Worm (Caenorhabditis elegans) whole organism, young adult: Measurements from ENCODE around the gene gei-8.
A peak's percentile ranks its signal among the peaks of the same experiment; 100 is the strongest.

Source experiments
- B0261.1 ChIP-seq: sonication (generic microtip); optimal IDR thresholded peaks from 2 replicates; lab custom pipeline; 2016; ENCODE audit warnings: mild to moderate bottlenecking, missing genetic modification characterization, moderate library complexity, missing compliant biosample characterization
- F22D6.2 ChIP-seq: sonication (generic microtip); optimal IDR thresholded peaks from 2 replicates; lab custom pipeline; 2016; ENCODE audit warnings: mild to moderate bottlenecking, missing genetic modification characterization, missing compliant biosample characterization
- F23B12.7 ChIP-seq: sonication (generic microtip); optimal IDR thresholded peaks from 2 replicates; lab custom pipeline; 2017; ENCODE audit warnings: missing genetic modification characterization, mild to moderate bottlenecking, missing compliant biosample characterization, antibody characterized with exemption, moderate library complexity; ENCODE audit not compliant: insufficient read depth
- F37B4.10 ChIP-seq: fragments of 200-800 bp; sonication (Bioruptor generic); IDR thresholded peaks from 2 replicates; pipeline ENCODE4 v1.3.6; 2022; ENCODE audit warnings: missing genetic modification characterization, missing compliant biosample characterization
- F52B5.7 ChIP-seq: sonication (generic microtip); optimal IDR thresholded peaks from 2 replicates; lab custom pipeline; 2016; ENCODE audit warnings: mild to moderate bottlenecking, missing genetic modification characterization, missing compliant biosample characterization
- F55B11.4 ChIP-seq: sonication (generic microtip); optimal IDR thresholded peaks from 2 replicates; lab custom pipeline; 2016; ENCODE audit warnings: missing compliant biosample characterization, missing genetic modification characterization, borderline replicate concordance; ENCODE audit not compliant: insufficient read depth
- K11D2.4 ChIP-seq: fragments of 200-800 bp; sonication (Bioruptor generic); IDR thresholded peaks from 2 replicates; pipeline ENCODE4 v1.3.6; 2022; ENCODE audit warnings: missing genetic modification reagents, missing genetic modification characterization, missing compliant biosample characterization
- K12H6.12 ChIP-seq: fragments of 200-800 bp; sonication (Bioruptor generic); optimal IDR thresholded peaks from 2 replicates; lab custom pipeline; 2018; ENCODE audit warnings: mild to moderate bottlenecking, missing genetic modification characterization, missing compliant biosample characterization
- Y53F4B.3 ChIP-seq: fragments of 200-800 bp; sonication (Bioruptor generic); IDR thresholded peaks from 2 replicates; pipeline ENCODE4 v1.3.6; 2022; ENCODE audit warnings: missing genetic modification reagents, missing genetic modification characterization, missing compliant biosample characterization
- Y67H2A.10 ChIP-seq: fragments of 200-800 bp; sonication (Bioruptor generic); conservative IDR thresholded peaks from 2 replicates; pipeline ENCODE4 v1.3.6; 2022; ENCODE audit warnings: missing genetic modification reagents, missing genetic modification characterization, missing compliant biosample characterization
- ama-1 ChIP-seq, 3 experiments: fragments of 150-350 bp in 1 of 3; sonication (generic microtip) in 2 of 3; optimal IDR thresholded peaks; 2 replicates each; lab custom pipeline; 2014 to 2018; ENCODE audit warnings: missing biosample characterization in 2 of 3, missing genetic modification characterization in 2 of 3, missing genetic modification reagents in 2 of 3
- atf-7 ChIP-seq: sonication (generic microtip); optimal IDR thresholded peaks from 2 replicates; lab custom pipeline; 2017; ENCODE audit warnings: mild to moderate bottlenecking, missing genetic modification characterization, missing compliant biosample characterization
- athp-1 ChIP-seq: sonication (generic microtip); optimal IDR thresholded peaks from 2 replicates; lab custom pipeline; 2017; ENCODE audit warnings: mild to moderate bottlenecking, missing genetic modification characterization, missing compliant biosample characterization
- attf-5 ChIP-seq: fragments of 200-800 bp; sonication (Bioruptor generic); optimal IDR thresholded peaks from 2 replicates; lab custom pipeline; 2018; ENCODE audit warnings: mild to moderate bottlenecking, missing genetic modification characterization, missing compliant biosample characterization
- bed-2 ChIP-seq: fragments of 200-800 bp; sonication (Bioruptor generic); IDR thresholded peaks from 2 replicates; pipeline ENCODE4 v1.3.6; 2022; ENCODE audit warnings: missing genetic modification reagents, missing genetic modification characterization, missing compliant biosample characterization
- cebp-1 ChIP-seq, 2 experiments: fragments of 200-800 bp in 1 of 2; sonication (Bioruptor generic) in 1 of 2; sonication (generic microtip) in 1 of 2; IDR thresholded peaks in 1 of 2; optimal IDR thresholded peaks in 1 of 2; 2 replicates each; pipeline versions ENCODE4 v1.3.6 to Lab custom; 2017 to 2022; ENCODE audit warnings: missing compliant biosample characterization in 2 of 2, missing genetic modification characterization in 2 of 2, mild to moderate bottlenecking in 1 of 2, missing genetic modification reagents in 1 of 2, moderate library complexity in 1 of 2
- cebp-2 ChIP-seq: fragments of 200-800 bp; sonication (Bioruptor generic); IDR thresholded peaks from 2 replicates; pipeline ENCODE4 v1.3.6; 2022; ENCODE audit warnings: missing genetic modification characterization, missing compliant biosample characterization
- ceh-100 ChIP-seq: fragments of 200-800 bp; sonication (Bioruptor generic); IDR thresholded peaks from 2 replicates; pipeline ENCODE4 v1.3.6; 2022; ENCODE audit warnings: missing genetic modification reagents, missing genetic modification characterization, missing compliant biosample characterization
- ceh-40 ChIP-seq: fragments of 200-800 bp; sonication (Bioruptor generic); IDR thresholded peaks from 2 replicates; pipeline ENCODE4 v1.3.6; 2022; ENCODE audit warnings: missing genetic modification characterization, missing compliant biosample characterization
- ceh-58 ChIP-seq: fragments of 200-800 bp; sonication (Bioruptor generic); IDR thresholded peaks from 2 replicates; pipeline ENCODE4 v1.3.6; 2022; ENCODE audit warnings: missing genetic modification characterization, missing compliant biosample characterization
- ceh-79 ChIP-seq: sonication (generic microtip); optimal IDR thresholded peaks from 2 replicates; lab custom pipeline; 2017; ENCODE audit warnings: mild to moderate bottlenecking, missing genetic modification characterization, missing compliant biosample characterization
- dox-1 ChIP-seq: fragments of 200-800 bp; sonication (Bioruptor generic); IDR thresholded peaks from 2 replicates; pipeline ENCODE4 v1.3.6; 2022; ENCODE audit warnings: missing genetic modification reagents, missing genetic modification characterization, missing compliant biosample characterization
- efl-1 ChIP-seq: fragments of 150-350 bp; optimal IDR thresholded peaks from 2 replicates; lab custom pipeline; 2014; ENCODE audit warnings: missing biosample characterization, missing genetic modification reagents, missing genetic modification characterization
- egl-18 ChIP-seq: fragments of 200-800 bp; sonication (Bioruptor generic); IDR thresholded peaks from 2 replicates; pipeline ENCODE4 v1.3.6; 2022; ENCODE audit warnings: missing genetic modification reagents, missing genetic modification characterization, missing compliant biosample characterization
- egl-44 ChIP-seq: fragments of 200-800 bp; sonication (Bioruptor generic); IDR thresholded peaks from 2 replicates; pipeline ENCODE4 v1.3.6; 2022; ENCODE audit warnings: missing genetic modification reagents, missing genetic modification characterization, missing compliant biosample characterization
- ets-4 ChIP-seq: fragments of 200-800 bp; sonication (Bioruptor generic); optimal IDR thresholded peaks from 2 replicates; lab custom pipeline; 2018; ENCODE audit warnings: mild to moderate bottlenecking, missing genetic modification characterization, missing compliant biosample characterization
- hsf-1 ChIP-seq: fragments of 200-800 bp; sonication (Bioruptor generic); IDR thresholded peaks from 2 replicates; pipeline ENCODE4 v1.3.6; 2022; ENCODE audit warnings: missing genetic modification reagents, missing genetic modification characterization, missing compliant biosample characterization
- lin-40 ChIP-seq: sonication (generic microtip); optimal IDR thresholded peaks from 2 replicates; lab custom pipeline; 2016; ENCODE audit warnings: missing genetic modification characterization, mild to moderate bottlenecking, missing compliant biosample characterization, missing genotype, missing genetic modification reagents
- lsl-1 ChIP-seq: fragments of 200-800 bp; sonication (Bioruptor generic); optimal IDR thresholded peaks from 2 replicates; lab custom pipeline; 2018; ENCODE audit warnings: mild to moderate bottlenecking, missing genetic modification characterization, moderate library complexity, missing compliant biosample characterization
- madf-3 ChIP-seq: fragments of 200-800 bp; sonication (Bioruptor generic); IDR thresholded peaks from 2 replicates; pipeline ENCODE4 v1.3.6; 2022; ENCODE audit warnings: missing genetic modification reagents, missing genetic modification characterization, missing compliant biosample characterization
- mcd-1 ChIP-seq: fragments of 200-800 bp; sonication (Bioruptor generic); IDR thresholded peaks from 2 replicates; pipeline ENCODE4 v1.3.6; 2022; ENCODE audit warnings: missing genetic modification reagents, missing genetic modification characterization, missing compliant biosample characterization
- mel-28 ChIP-seq: sonication (generic microtip); optimal IDR thresholded peaks from 2 replicates; lab custom pipeline; 2016; ENCODE audit warnings: borderline replicate concordance, mild to moderate bottlenecking, missing genetic modification characterization, missing compliant biosample characterization
- nfya-2 ChIP-seq: fragments of 200-800 bp; sonication (Bioruptor generic); IDR thresholded peaks from 2 replicates; pipeline ENCODE4 v1.3.6; 2022; ENCODE audit warnings: missing genetic modification reagents, missing genetic modification characterization, missing compliant biosample characterization
- nhr-120 ChIP-seq: fragments of 200-800 bp; sonication (Bioruptor generic); IDR thresholded peaks from 2 replicates; pipeline ENCODE4 v1.3.6; 2022; ENCODE audit warnings: missing genetic modification characterization, missing compliant biosample characterization
- nhr-27 ChIP-seq: fragments of 200-800 bp; sonication (Bioruptor generic); optimal IDR thresholded peaks from 2 replicates; lab custom pipeline; 2018; ENCODE audit warnings: mild to moderate bottlenecking, missing genetic modification characterization, moderate library complexity, missing compliant biosample characterization
- nhr-80 ChIP-seq: sonication (generic microtip); optimal IDR thresholded peaks from 2 replicates; lab custom pipeline; 2016; ENCODE audit warnings: missing genetic modification characterization, missing compliant biosample characterization
- nhr-90 ChIP-seq: sonication (generic microtip); optimal IDR thresholded peaks from 2 replicates; lab custom pipeline; 2016; ENCODE audit warnings: missing genotype, mild to moderate bottlenecking, missing genetic modification characterization, missing compliant biosample characterization
- rcor-1 ChIP-seq: fragments of 200-800 bp; sonication (Bioruptor generic); IDR thresholded peaks from 2 replicates; pipeline ENCODE4 v1.3.6; 2022; ENCODE audit warnings: missing genetic modification reagents, missing genetic modification characterization, missing compliant biosample characterization
- repo-1 ChIP-seq: sonication (generic microtip); optimal IDR thresholded peaks from 2 replicates; lab custom pipeline; 2017; ENCODE audit warnings: mild to moderate bottlenecking, missing genetic modification characterization, missing compliant biosample characterization
- rpc-1 ChIP-seq, 2 experiments: fragments of 150-350 bp in 1 of 2; sonication (generic microtip) in 1 of 2; optimal IDR thresholded peaks; 2 replicates each; lab custom pipeline; 2014 to 2018; ENCODE audit warnings: missing biosample characterization in 1 of 2, missing genetic modification characterization in 1 of 2, missing genetic modification reagents in 1 of 2, missing genotype in 1 of 2
- sea-2 ChIP-seq: fragments of 200-800 bp; sonication (Bioruptor generic); IDR thresholded peaks from 2 replicates; pipeline ENCODE4 v1.3.6; 2022; ENCODE audit warnings: missing genetic modification characterization, missing compliant biosample characterization
- snpc-3.4 ChIP-seq: sonication (generic microtip); optimal IDR thresholded peaks from 2 replicates; lab custom pipeline; 2017; ENCODE audit warnings: missing genetic modification characterization, mild to moderate bottlenecking, missing compliant biosample characterization, antibody characterized with exemption, moderate library complexity, missing genotype, missing genetic modification reagents
- xnd-1 ChIP-seq: sonication (generic microtip); optimal IDR thresholded peaks from 2 replicates; lab custom pipeline; 2016; ENCODE audit warnings: missing genotype, missing genetic modification reagents, missing genetic modification characterization, missing compliant biosample characterization
- ztf-25 ChIP-seq: fragments of 200-800 bp; sonication (Bioruptor generic); IDR thresholded peaks from 2 replicates; pipeline ENCODE4 v1.3.6; 2022; ENCODE audit warnings: missing genetic modification reagents, missing genetic modification characterization, missing compliant biosample characterization
- ztf-26 ChIP-seq: sonication (generic microtip); optimal IDR thresholded peaks from 2 replicates; lab custom pipeline; 2017; ENCODE audit warnings: missing genetic modification characterization, missing compliant biosample characterization
- ztf-3 ChIP-seq: fragments of 200-800 bp; sonication (Bioruptor generic); optimal IDR thresholded peaks from 2 replicates; lab custom pipeline; 2018; ENCODE audit warnings: mild to moderate bottlenecking, missing genetic modification characterization, missing compliant biosample characterization

Gene gei-8

ce11 chrIII:8145971-8146370, 24.9 kb upstream of the gei-8 start:
- TF ChIP-seq hsf-1 (0 out of 2 replicates have a peak, but pooled peaks have one; percentile 30), dox-1 (GFP tag; lab: Robert Waterston, UW) (no peak), madf-3 (0 out of 2 replicates have a peak, but pooled peaks have one; percentile 39)

- TF ChIP-seq egl-44 (GFP tag; lab: Robert Waterston, UW) (no peak), cebp-1 (GFP tag; IDR thresholded peaks at IDR 0.05; lab: Robert Waterston, UW) (no peak), cebp-1 (tag; optimal IDR thresholded peaks at IDR 0.05; lab: Kevin White, UChicago) (no peak), nhr-120 (no peak), nhr-90 (tag; lab: Kevin White, UChicago) (no peak), Y67H2A.10 (GFP tag; lab: Robert Waterston, UW) (no peak), ceh-79 (no peak), F37B4.10 (GFP tag; lab: Robert Waterston, UW) (no peak), lsl-1 (GFP tag; lab: Kevin White, UChicago) (peak; percentile 27), mcd-1 (peak; percentile 51; the same call in 1 of the 2 replicates), dox-1 (GFP tag; lab: Robert Waterston, UW) (no peak), ama-1 (optimal IDR thresholded peaks at IDR 0.05; lab: Kevin White, UChicago) (no peak), ama-1 (GFP tag; optimal IDR thresholded peaks at IDR 0.05; lab: Kevin White, UChicago) (no peak), F22D6.2 (no peak), sea-2 (no peak), rcor-1 (GFP tag; lab: Robert Waterston, UW) (peak; percentile 51; the same call in 1 of the 2 replicates), xnd-1 (tag; lab: Kevin White, UChicago) (no peak), ztf-3 (GFP tag; lab: Kevin White, UChicago) (no peak), ztf-26 (tag; lab: Kevin White, UChicago) (no peak), egl-18 (no peak), F23B12.7 (peak; percentile 16), mel-28 (tag; lab: Kevin White, UChicago) (no peak), cebp-2 (GFP tag; lab: Robert Waterston, UW) (no peak), attf-5 (GFP tag; lab: Kevin White, UChicago) (no peak), ceh-100 (GFP tag; lab: Robert Waterston, UW) (peak; percentile 58; the same call in 1 of the 2 replicates), lin-40 (peak; percentile 27), snpc-3.4 (tag; lab: Kevin White, UChicago) (no peak), K11D2.4 (0 out of 2 replicates have a peak, but pooled peaks have one; percentile 18), atf-7 (no peak), ets-4 (no peak), rpc-1 (optimal IDR thresholded peaks at IDR 0.05; lab: Kevin White, UChicago) (no peak), rpc-1 (tag; optimal IDR thresholded peaks at IDR 0.05; lab: Kevin White, UChicago) (no peak), nhr-80 (tag; lab: Kevin White, UChicago) (no peak), ceh-58 (no peak), ceh-40 (GFP tag; lab: Robert Waterston, UW) (no peak), Y53F4B.3 (GFP tag; lab: Robert Waterston, UW) (no peak), ztf-25 (no peak), nhr-27 (no peak), bed-2 (GFP tag; lab: Robert Waterston, UW) (0 out of 2 replicates have a peak, but pooled peaks have one; percentile 31), efl-1 (GFP tag; lab: Kevin White, UChicago) (no peak), athp-1 (tag; lab: Kevin White, UChicago) (no peak), F52B5.7 (no peak), B0261.1 (no peak), nfya-2 (GFP tag; lab: Robert Waterston, UW) (no peak), K12H6.12 (peak; percentile 35), repo-1 (no peak), F55B11.4 (no peak)
These were observed 23.6 kb upstream of the gei-8 start, which contains the start of the genes C14B9.8 and mrpl-18 for ce11 chrIII:8144574-8145065. C14B9.8 (minus strand) TSS chrIII:8144629. mrpl-18 (plus strand) TSS chrIII:8145015.
